Worm (Caenorhabditis elegans) whole organism, L1 larva: ENCODE measurements around the gene asah-2.

Experiments used
- C34B4.2 ChIP-seq: sonication (generic microtip); optimal IDR thresholded peaks from 2 replicates; lab custom pipeline; 2017; ENCODE audit warnings: mild to moderate bottlenecking, missing genetic modification characterization, missing compliant biosample characterization
- F16B12.6 ChIP-seq: fragments of 150-350 bp; optimal IDR thresholded peaks from 2 replicates; lab custom pipeline; 2014; ENCODE audit warnings: missing biosample characterization, missing genetic modification characterization
- ama-1 ChIP-seq: fragments of 150-350 bp; optimal IDR thresholded peaks from 2 replicates; lab custom pipeline; 2014
- ces-1 ChIP-seq: fragments of 150-350 bp; optimal IDR thresholded peaks from 2 replicates; lab custom pipeline; 2014; ENCODE audit warnings: missing biosample characterization, missing genetic modification reagents, missing genetic modification characterization
- hlh-17 ChIP-seq: fragments of 200-800 bp; sonication (Bioruptor generic); optimal IDR thresholded peaks from 2 replicates; lab custom pipeline; 2018; ENCODE audit warnings: missing genetic modification characterization, mild to moderate bottlenecking, missing compliant biosample characterization, moderate library complexity, borderline replicate concordance
- jun-1 ChIP-seq: fragments of 150-350 bp; optimal IDR thresholded peaks from 2 replicates; lab custom pipeline; 2014; ENCODE audit warnings: missing biosample characterization, missing genetic modification reagents, missing genetic modification characterization
- lin-13 ChIP-seq: fragments of 150-350 bp; optimal IDR thresholded peaks from 2 replicates; lab custom pipeline; 2014; ENCODE audit warnings: missing biosample characterization, missing genetic modification reagents, missing genetic modification characterization
- nhr-28 ChIP-seq: fragments of 150-350 bp; optimal IDR thresholded peaks from 2 replicates; lab custom pipeline; 2014; ENCODE audit warnings: missing biosample characterization, missing genetic modification characterization
- nhr-77 ChIP-seq: fragments of 150-350 bp; optimal IDR thresholded peaks from 2 replicates; lab custom pipeline; 2014; ENCODE audit warnings: missing biosample characterization, missing genetic modification characterization
- nhr-84 ChIP-seq: sonication (generic microtip); optimal IDR thresholded peaks from 2 replicates; lab custom pipeline; 2017; ENCODE audit warnings: missing biosample characterization, missing genetic modification characterization
- sup-37 ChIP-seq: fragments of 200-800 bp; sonication (Bioruptor generic); optimal IDR thresholded peaks from 2 replicates; lab custom pipeline; 2018; ENCODE audit warnings: mild to moderate bottlenecking, missing genetic modification characterization, missing compliant biosample characterization
- tbx-2 ChIP-seq: sonication (generic microtip); optimal IDR thresholded peaks from 2 replicates; lab custom pipeline; 2016; ENCODE audit warnings: missing genetic modification characterization, missing compliant biosample characterization
- ztf-11 ChIP-seq, 2 experiments: sonication (generic microtip); optimal IDR thresholded peaks; 2 replicates each; lab custom pipeline; 2016 to 2017; ENCODE audit warnings: missing genetic modification characterization in 2 of 2, missing biosample characterization in 1 of 2, missing compliant biosample characterization in 1 of 2
- ztf-4 ChIP-seq: fragments of 150-350 bp; optimal IDR thresholded peaks from 2 replicates; lab custom pipeline; 2014; ENCODE audit warnings: missing biosample characterization, missing genetic modification characterization

DNA sequence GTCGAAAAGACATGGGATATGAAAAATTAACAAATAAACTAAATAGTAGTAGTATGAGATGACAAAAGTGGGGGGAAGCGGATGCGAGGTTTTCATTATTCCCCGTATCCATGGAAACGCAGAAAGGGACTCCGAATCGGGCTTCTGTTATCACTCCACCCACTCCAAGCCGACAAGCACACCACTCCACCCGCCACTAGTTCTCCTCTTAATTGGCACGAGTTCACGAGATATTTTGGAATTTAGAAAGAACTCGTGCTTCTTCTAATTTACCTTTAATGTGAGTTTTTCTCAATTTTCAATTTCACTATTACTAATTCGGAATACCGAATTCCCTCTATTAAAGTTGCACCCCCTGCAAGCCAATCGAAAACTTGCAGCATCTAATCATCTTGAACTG, 27.0 kb downstream of the asah-2 start:
- TF ChIP-seq tbx-2 (no peak), nhr-28 (tag; lab: Kevin White, UChicago) (no peak), hlh-17 (GFP tag; lab: Kevin White, UChicago) (no peak), sup-37 (GFP tag; lab: Kevin White, UChicago) (no peak), lin-13 (GFP tag; lab: Kevin White, UChicago) (no peak), ces-1 (no peak), nhr-84 (tag; lab: Kevin White, UChicago) (no peak), ztf-11 (tag; optimal IDR thresholded peaks at IDR 0.05; lab: Kevin White, UChicago) (no peak), F16B12.6 (tag; lab: Kevin White, UChicago) (no peak), C34B4.2 (tag; lab: Kevin White, UChicago) (no peak), ama-1 (lab: Kevin White, UChicago) (no peak), ztf-4 (no peak), jun-1 (tag; lab: Kevin White, UChicago) (no peak), nhr-77 (tag; lab: Kevin White, UChicago) (no peak)
